Worm (Caenorhabditis elegans) whole organism, L4 larva: Measurements from ENCODE around the gene cyp-25A3.
A peak's percentile ranks its signal among the peaks of the same experiment; 100 is the strongest.

Experiments used
- F10B5.3 ChIP-seq: sonication (generic microtip); optimal IDR thresholded peaks from 2 replicates; lab custom pipeline; 2016; ENCODE audit warnings: mild to moderate bottlenecking, missing genetic modification characterization, missing compliant biosample characterization
- F49E8.2 ChIP-seq: sonication (generic microtip); optimal IDR thresholded peaks from 2 replicates; lab custom pipeline; 2016; ENCODE audit warnings: missing compliant biosample characterization, mild to moderate bottlenecking, missing genetic modification characterization, borderline replicate concordance
- R02D3.7 ChIP-seq: fragments of 150-350 bp; sonication (generic microtip); optimal IDR thresholded peaks from 3 replicates; lab custom pipeline; 2014; ENCODE audit warnings: missing biosample characterization, missing genetic modification characterization
- Y48G9A.11 ChIP-seq: fragments of 200-800 bp; sonication (Bioruptor generic); IDR thresholded peaks from 2 replicates; pipeline ENCODE4 v1.3.6; 2022; ENCODE audit warnings: missing genetic modification reagents, missing genetic modification characterization, missing compliant biosample characterization
- aly-2 ChIP-seq: sonication (generic microtip); optimal IDR thresholded peaks from 2 replicates; lab custom pipeline; 2018; ENCODE audit warnings: missing biosample characterization, missing genetic modification characterization
- ama-1 ChIP-seq: fragments of 150-350 bp; optimal IDR thresholded peaks from 2 replicates; lab custom pipeline; 2014; ENCODE audit warnings: inconsistent platforms, mixed read lengths
- arid-1 ChIP-seq: fragments of 200-800 bp; sonication (Bioruptor generic); conservative IDR thresholded peaks from 2 replicates; pipeline ENCODE4 v1.3.6; 2022; ENCODE audit warnings: missing genetic modification reagents, missing genetic modification characterization, missing compliant biosample characterization
- attf-4 ChIP-seq: sonication (generic microtip); optimal IDR thresholded peaks from 3 replicates; lab custom pipeline; 2017; ENCODE audit warnings: missing biosample characterization, missing genetic modification characterization
- ceh-32 ChIP-seq: sonication (generic microtip); optimal IDR thresholded peaks from 2 replicates; lab custom pipeline; 2016; ENCODE audit warnings: mild to moderate bottlenecking, missing genetic modification characterization, missing compliant biosample characterization; ENCODE audit not compliant: poor library complexity
- ceh-44 ChIP-seq: fragments of 200-800 bp; sonication (Bioruptor generic); IDR thresholded peaks from 2 replicates; pipeline ENCODE4 v1.3.6; 2022; ENCODE audit warnings: missing genetic modification reagents, missing genetic modification characterization, missing compliant biosample characterization
- daf-16 ChIP-seq, 3 experiments: sonication (generic microtip); optimal IDR thresholded peaks; 2 replicates each; lab custom pipeline; 2016 to 2017; ENCODE audit warnings: missing genetic modification characterization in 3 of 3, missing genetic modification reagents in 3 of 3, mild to moderate bottlenecking in 2 of 3, missing compliant biosample characterization in 2 of 3, missing biosample characterization in 1 of 3, moderate library complexity in 1 of 3
- daf-19 ChIP-seq: fragments of 200-800 bp; sonication (Bioruptor generic); conservative IDR thresholded peaks from 2 replicates; pipeline ENCODE4 v1.3.6; 2022; ENCODE audit warnings: missing genetic modification characterization, missing compliant biosample characterization
- dmd-6 ChIP-seq: fragments of 200-800 bp; sonication (Bioruptor generic); IDR thresholded peaks from 2 replicates; pipeline ENCODE4 v1.3.6; 2022; ENCODE audit warnings: missing genetic modification reagents, missing genetic modification characterization, missing compliant biosample characterization
- dve-1 ChIP-seq: sonication (generic microtip); optimal IDR thresholded peaks from 2 replicates; lab custom pipeline; 2017; ENCODE audit warnings: antibody characterized with exemption, mild to moderate bottlenecking, missing genetic modification characterization, missing compliant biosample characterization; ENCODE audit not compliant: insufficient read depth
- egl-27 ChIP-seq: sonication (generic microtip); optimal IDR thresholded peaks from 3 replicates; lab custom pipeline; 2017; ENCODE audit warnings: missing biosample characterization, missing genetic modification reagents, missing genetic modification characterization
- egl-43 ChIP-seq: fragments of 200-800 bp; sonication (Bioruptor generic); IDR thresholded peaks from 2 replicates; pipeline ENCODE4 v1.3.6; 2022; ENCODE audit warnings: missing genetic modification reagents, missing genetic modification characterization, missing compliant biosample characterization
- fkh-10 ChIP-seq: fragments of 150-350 bp; optimal IDR thresholded peaks from 2 replicates; lab custom pipeline; 2014; ENCODE audit warnings: missing biosample characterization, missing genetic modification reagents, missing genetic modification characterization
- gei-8 ChIP-seq: fragments of 200-800 bp; sonication (Bioruptor generic); optimal IDR thresholded peaks from 2 replicates; lab custom pipeline; 2018; ENCODE audit warnings: mild to moderate bottlenecking, missing genetic modification characterization, missing compliant biosample characterization
- hmg-1.1 ChIP-seq: fragments of 200-800 bp; sonication (Bioruptor generic); IDR thresholded peaks from 2 replicates; pipeline ENCODE4 v1.3.6; 2022; ENCODE audit warnings: missing genetic modification reagents, missing genetic modification characterization, missing compliant biosample characterization
- lim-7 ChIP-seq: fragments of 200-800 bp; sonication (Bioruptor generic); IDR thresholded peaks from 2 replicates; pipeline ENCODE4 v1.3.6; 2022; ENCODE audit warnings: missing genetic modification characterization, missing compliant biosample characterization
- lin-15B ChIP-seq: fragments of 150-350 bp; sonication (generic microtip); optimal IDR thresholded peaks from 3 replicates; lab custom pipeline; 2014; ENCODE audit warnings: missing biosample characterization, missing genetic modification characterization
- lin-29 ChIP-seq: fragments of 200-800 bp; sonication (Bioruptor generic); IDR thresholded peaks from 2 replicates; pipeline ENCODE4 v1.3.6; 2022; ENCODE audit warnings: missing genetic modification reagents, missing genetic modification characterization, missing compliant biosample characterization
- lsy-2 ChIP-seq, 2 experiments: fragments of 150-350 bp in 1 of 2; sonication (generic microtip) in 1 of 2; optimal IDR thresholded peaks; 2 replicates each; lab custom pipeline; 2014 to 2017; ENCODE audit warnings: missing biosample characterization in 2 of 2, missing genetic modification characterization in 2 of 2
- madf-5 ChIP-seq, 2 experiments: fragments of 200-800 bp; sonication (Bioruptor generic); IDR thresholded peaks; 2 replicates each; pipeline ENCODE4 v1.3.6; 2022; ENCODE audit warnings: missing compliant biosample characterization in 2 of 2, missing genetic modification characterization in 2 of 2
- mep-1 ChIP-seq: fragments of 150-350 bp; sonication (generic microtip); optimal IDR thresholded peaks from 3 replicates; lab custom pipeline; 2014; ENCODE audit warnings: missing biosample characterization, missing genetic modification characterization
- nhr-10 ChIP-seq: fragments of 150-350 bp; optimal IDR thresholded peaks from 2 replicates; lab custom pipeline; 2014; ENCODE audit warnings: missing biosample characterization, missing genetic modification characterization
- nhr-111 ChIP-seq: fragments of 200-800 bp; sonication (Bioruptor generic); optimal IDR thresholded peaks from 2 replicates; lab custom pipeline; 2018; ENCODE audit warnings: mild to moderate bottlenecking, missing genetic modification characterization, missing compliant biosample characterization
- nhr-237 ChIP-seq: sonication (generic microtip); optimal IDR thresholded peaks from 2 replicates; lab custom pipeline; 2017; ENCODE audit warnings: missing biosample characterization, missing genetic modification characterization
- nhr-25 ChIP-seq: sonication (generic microtip); optimal IDR thresholded peaks from 2 replicates; lab custom pipeline; 2017; ENCODE audit warnings: missing genetic modification characterization, mild to moderate bottlenecking, missing compliant biosample characterization, antibody characterized with exemption, moderate library complexity, borderline replicate concordance; ENCODE audit not compliant: insufficient read depth
- nhr-48 ChIP-seq: sonication (generic microtip); optimal IDR thresholded peaks from 2 replicates; lab custom pipeline; 2016; ENCODE audit warnings: mild to moderate bottlenecking, missing genetic modification characterization, missing compliant biosample characterization
- nhr-76 ChIP-seq: fragments of 150-350 bp; optimal IDR thresholded peaks from 2 replicates; lab custom pipeline; 2014; ENCODE audit warnings: missing biosample characterization, missing genetic modification characterization
- nhr-77 ChIP-seq: fragments of 150-350 bp; optimal IDR thresholded peaks from 2 replicates; lab custom pipeline; 2014; ENCODE audit warnings: missing biosample characterization, missing genetic modification characterization
- pqm-1 ChIP-seq: sonication (generic microtip); optimal IDR thresholded peaks from 2 replicates; lab custom pipeline; 2017; ENCODE audit warnings: missing biosample characterization, missing genetic modification characterization
- saeg-2 ChIP-seq: fragments of 200-800 bp; sonication (Bioruptor generic); IDR thresholded peaks from 2 replicates; pipeline ENCODE4 v1.3.6; 2022; ENCODE audit warnings: missing genetic modification reagents, missing genetic modification characterization, missing compliant biosample characterization
- set-16 ChIP-seq: fragments of 200-800 bp; sonication (Bioruptor generic); IDR thresholded peaks from 2 replicates; pipeline ENCODE4 v1.3.6; 2022; ENCODE audit warnings: missing genetic modification reagents, missing genetic modification characterization, missing compliant biosample characterization
- skn-1 ChIP-seq: fragments of 150-350 bp; optimal IDR thresholded peaks from 2 replicates; lab custom pipeline; 2014; ENCODE audit warnings: missing biosample characterization, missing genetic modification characterization
- snpc-1.2 ChIP-seq: fragments of 200-800 bp; sonication (Bioruptor generic); IDR thresholded peaks from 2 replicates; pipeline ENCODE4 v1.3.6; 2022; ENCODE audit warnings: missing genetic modification reagents, missing genetic modification characterization, missing compliant biosample characterization
- snpc-4 ChIP-seq: fragments of 150-350 bp; optimal IDR thresholded peaks from 2 replicates; lab custom pipeline; 2014; ENCODE audit warnings: missing biosample characterization, missing genetic modification characterization
- spr-3 ChIP-seq: fragments of 200-800 bp; sonication (Bioruptor generic); optimal IDR thresholded peaks from 2 replicates; lab custom pipeline; 2018; ENCODE audit warnings: mild to moderate bottlenecking, missing genetic modification characterization, missing compliant biosample characterization
- tra-1 ChIP-seq: fragments of 200-800 bp; sonication (Bioruptor generic); IDR thresholded peaks from 2 replicates; pipeline ENCODE4 v1.3.6; 2022; ENCODE audit warnings: missing genetic modification reagents, missing genetic modification characterization, missing compliant biosample characterization
- vab-7 ChIP-seq: fragments of 200-800 bp; sonication (Bioruptor generic); IDR thresholded peaks from 2 replicates; pipeline ENCODE4 v1.3.6; 2022; ENCODE audit warnings: missing genetic modification reagents, missing genetic modification characterization, missing compliant biosample characterization
- zfp-2 ChIP-seq: sonication (generic microtip); optimal IDR thresholded peaks from 2 replicates; lab custom pipeline; 2016; ENCODE audit warnings: mild to moderate bottlenecking, missing genetic modification characterization, missing compliant biosample characterization
- ztf-11 ChIP-seq: fragments of 150-350 bp; optimal IDR thresholded peaks from 2 replicates; lab custom pipeline; 2014; ENCODE audit warnings: missing biosample characterization, missing genetic modification characterization
- ztf-7 ChIP-seq: fragments of 150-350 bp; optimal IDR thresholded peaks from 2 replicates; lab custom pipeline; 2014; ENCODE audit warnings: missing biosample characterization, missing genetic modification characterization

cyp-25A3 gene

DNA sequence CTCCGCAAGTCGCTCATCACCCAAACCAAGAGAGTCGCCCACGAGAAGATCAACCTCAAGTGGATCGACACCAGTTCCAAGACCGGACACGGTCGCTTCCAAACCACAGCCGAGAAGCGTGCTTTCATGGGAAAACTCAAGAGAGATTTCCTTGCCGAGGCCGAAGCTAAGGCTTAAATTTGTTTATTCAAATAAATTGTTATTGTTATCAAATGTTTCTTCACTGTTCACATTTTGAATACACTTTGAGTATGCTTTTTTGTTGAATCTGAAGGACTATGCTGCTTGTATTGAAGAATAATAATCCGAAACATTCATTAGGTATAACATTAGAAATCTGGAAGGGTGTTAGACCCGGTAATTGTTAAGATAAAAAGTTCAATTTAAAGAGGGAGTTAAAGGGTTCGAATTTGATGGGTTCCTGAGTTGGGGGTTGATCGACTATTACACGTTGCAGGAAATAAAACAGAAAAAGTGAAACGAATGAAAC is 29.8 kb upstream of the cyp-25A3 start (continued):
- TF ChIP-seq pqm-1 (tag; lab: Kevin White, UChicago) (no peak), lin-29 (GFP tag; lab: Robert Waterston, UW) (no peak), nhr-237 (tag; lab: Kevin White, UChicago) (no peak), vab-7 (GFP tag; lab: Robert Waterston, UW) (no peak), zfp-2 (no peak), snpc-1.2 (GFP tag; lab: Robert Waterston, UW) (peak; percentile 71), attf-4 (tag; lab: Kevin White, UChicago) (no peak), set-16 (peak; percentile 44), nhr-111 (GFP tag; lab: Kevin White, UChicago) (no peak), daf-19 (GFP tag; lab: Robert Waterston, UW) (no peak), spr-3 (GFP tag; lab: Kevin White, UChicago) (peak; percentile 54), F10B5.3 (tag; lab: Kevin White, UChicago) (no peak), lin-15B (tag; lab: Kevin White, UChicago) (no peak), nhr-77 (tag; lab: Kevin White, UChicago) (peak; percentile 32), saeg-2 (GFP tag; lab: Robert Waterston, UW) (no peak), ztf-11 (tag; lab: Kevin White, UChicago) (no peak), ceh-32 (tag; lab: Kevin White, UChicago) (no peak), ama-1 (lab: Kevin White, UChicago) (peak; percentile 86), ztf-7 (no peak)

DNA sequence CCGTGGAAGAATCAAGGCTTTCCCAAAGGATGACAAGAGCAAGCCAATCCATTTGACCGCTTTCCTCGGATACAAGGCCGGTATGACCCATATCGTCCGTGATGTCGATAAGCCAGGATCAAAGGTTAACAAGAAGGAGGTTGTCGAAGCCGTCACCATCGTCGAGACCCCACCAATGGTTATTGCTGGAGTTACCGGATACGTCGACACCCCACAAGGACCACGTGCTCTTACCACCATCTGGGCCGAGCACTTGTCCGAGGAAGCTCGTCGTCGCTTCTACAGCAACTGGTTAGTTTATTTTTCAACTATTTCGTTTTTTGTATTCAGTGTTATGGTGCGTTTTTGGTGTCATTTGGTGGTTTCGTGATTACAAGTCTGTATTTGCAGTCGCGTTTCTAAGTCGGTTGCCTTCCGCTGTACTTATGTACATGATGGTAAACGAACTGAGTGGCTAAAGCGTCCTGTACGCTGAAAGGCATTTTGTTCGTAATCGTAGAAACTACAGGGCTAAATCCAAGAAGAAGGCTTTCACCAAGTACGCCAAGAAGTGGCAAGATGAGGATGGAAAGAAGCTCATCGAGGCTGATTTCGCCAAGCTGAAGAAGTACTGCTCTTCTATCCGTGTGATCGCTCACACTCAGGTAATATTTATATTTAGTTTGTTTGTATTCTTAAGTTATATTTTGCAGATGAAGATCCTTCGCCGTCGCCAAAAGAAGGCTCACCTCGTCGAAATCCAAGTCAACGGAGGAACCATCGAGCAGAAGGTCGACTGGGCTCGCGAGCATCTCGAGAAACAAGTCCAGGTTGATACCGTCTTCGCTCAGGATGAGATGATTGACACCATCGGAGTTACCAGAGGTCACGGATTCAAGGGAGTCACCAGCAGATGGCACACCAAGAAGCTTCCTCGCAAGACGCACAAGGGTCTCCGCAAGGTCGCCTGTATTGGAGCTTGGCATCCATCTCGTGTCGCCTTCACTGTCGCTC is 28.7 kb upstream of the cyp-25A3 start:
- TF ChIP-seq aly-2 (tag; lab: Kevin White, UChicago), result no peak
- TF ChIP-seq snpc-1.2 (GFP tag; lab: Robert Waterston, UW), result peak; percentile 56
- TF ChIP-seq set-16, result peak; percentile 62
- TF ChIP-seq daf-16 (GFP tag; optimal IDR thresholded peaks at IDR 0.05; lab: Kevin White, UChicago), result no peak
- TF ChIP-seq daf-16 (tag; optimal IDR thresholded peaks at IDR 0.05; lab: Kevin White, UChicago), result no peak
- no peak for TF ChIP-seq F49E8.2 (tag; lab: Kevin White, UChicago)
- TF ChIP-seq daf-19 (GFP tag; lab: Robert Waterston, UW), result peak; percentile 81; the same call in 1 of the 2 replicates
- peak; percentile 25; the same call in 1 of the 2 replicates for TF ChIP-seq egl-43 (GFP tag; lab: Robert Waterston, UW)
- peak; percentile 15; the same call in 1 of the 2 replicates for TF ChIP-seq lim-7
- TF ChIP-seq lsy-2 (tag; optimal IDR thresholded peaks at IDR 0.05; lab: Kevin White, UChicago), result peak in 1 of 2 experiments; percentile 10

DNA sequence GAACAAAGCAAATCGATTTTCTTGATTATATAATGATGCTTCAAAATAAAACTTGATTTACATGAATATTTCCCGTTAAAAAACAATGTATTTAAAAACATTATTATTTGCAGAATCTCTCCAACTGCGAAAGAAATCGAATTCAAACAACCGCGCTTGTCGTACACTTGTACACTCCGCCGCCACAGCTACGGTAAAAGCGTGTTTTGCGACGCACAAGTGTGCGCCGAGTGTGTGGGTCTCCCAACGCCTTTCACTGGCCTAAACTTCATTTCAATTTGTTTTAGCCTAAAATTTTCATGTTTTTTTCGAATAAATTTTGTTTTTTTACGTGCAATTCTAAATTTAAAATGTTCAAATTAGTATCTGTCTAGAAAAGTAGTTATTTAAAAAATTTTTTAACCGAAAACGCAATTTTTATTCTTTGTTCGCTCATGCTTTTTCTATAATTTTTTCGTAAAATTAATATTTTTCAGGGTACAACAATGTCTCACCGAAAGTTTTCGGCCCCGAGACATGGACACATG is 27.9 kb upstream of the cyp-25A3 start, which contains the start of gene rpl-3:
Gene rpl-3, plus strand, starts transcription at position 477 of the 527 bp plus-strand sequence.
- TF ChIP-seq Y48G9A.11 (GFP tag; lab: Robert Waterston, UW), result peak; percentile 98
- peak; percentile 70 for TF ChIP-seq snpc-4
- TF ChIP-seq madf-5 (GFP tag; IDR thresholded peaks at IDR 0.05; lab: Robert Waterston, UW), result peak; percentile 100
- TF ChIP-seq mep-1, result peak; percentile 100
- peak; percentile 99 for TF ChIP-seq arid-1 (GFP tag; lab: Robert Waterston, UW)
- peak; percentile 100 for TF ChIP-seq hmg-1.1 (GFP tag; lab: Robert Waterston, UW)
- peak; percentile 92 for TF ChIP-seq nhr-76 (tag; lab: Kevin White, UChicago)
- TF ChIP-seq nhr-10 (tag; lab: Kevin White, UChicago), result peak; percentile 100
- peak; percentile 100 for TF ChIP-seq gei-8 (GFP tag; lab: Kevin White, UChicago)
- peak; percentile 99 for TF ChIP-seq ceh-44
- TF ChIP-seq nhr-48 (tag; lab: Kevin White, UChicago), result peak; percentile 99
- peak; percentile 100 for TF ChIP-seq skn-1 (tag; lab: Kevin White, UChicago)
- no peak for TF ChIP-seq egl-27
- peak; percentile 100 for TF ChIP-seq dmd-6 (GFP tag; lab: Robert Waterston, UW)
- TF ChIP-seq nhr-25 (tag; lab: Kevin White, UChicago), result peak; percentile 99
- peak; percentile 100 for TF ChIP-seq spr-3 (GFP tag; lab: Kevin White, UChicago)
- peak; percentile 100 for TF ChIP-seq fkh-10
- peak; percentile 100 for TF ChIP-seq nhr-77 (tag; lab: Kevin White, UChicago)
- TF ChIP-seq R02D3.7 (tag; lab: Kevin White, UChicago), result peak; percentile 68
- TF ChIP-seq dve-1 (tag; lab: Kevin White, UChicago), result peak; percentile 100
- peak; percentile 100 for TF ChIP-seq tra-1 (GFP tag; lab: Robert Waterston, UW)
